Worm (Caenorhabditis elegans): ENCODE results near the gene oac-52.

DNA sequence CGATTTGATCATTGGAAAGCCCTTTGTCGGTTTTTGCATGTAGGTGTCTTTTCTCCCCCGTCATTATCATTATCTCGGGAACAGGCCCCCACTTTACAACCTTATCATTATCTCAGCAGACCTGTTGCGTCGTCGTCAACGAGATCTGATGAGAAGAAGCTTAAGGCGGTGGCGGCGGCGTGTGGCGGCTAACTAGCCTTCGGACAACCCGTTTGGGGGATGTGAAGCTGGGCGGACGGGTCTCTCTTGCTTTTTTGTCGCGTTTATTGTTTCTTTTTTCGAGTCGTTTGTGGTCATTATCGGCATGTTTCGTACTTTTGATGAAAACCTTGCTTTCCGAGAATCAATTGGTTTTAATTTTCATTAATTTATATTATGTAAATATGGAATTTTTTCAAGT is 46.4 kb downstream of the oac-52 start:
- TF ChIP-seq T22C8.4 (GFP tag; IDR thresholded peaks at IDR 0.05) (no peak), ztf-23 (GFP tag; IDR thresholded peaks at IDR 0.05) (no peak)
